Worm (Caenorhabditis elegans) whole organism, L2 larva: ENCODE results near the gene Y24F12A.1.

ENCODE experiments used
- C34F6.9 ChIP-seq: fragments of 150-350 bp; optimal IDR thresholded peaks from 2 replicates; lab custom pipeline; 2014; ENCODE audit warnings: missing biosample characterization, missing genetic modification characterization
- F13H6.1 ChIP-seq: sonication (generic microtip); optimal IDR thresholded peaks from 2 replicates; lab custom pipeline; 2016; ENCODE audit warnings: missing genetic modification characterization, missing compliant biosample characterization
- Y55F3AM.14 ChIP-seq: fragments of 200-800 bp; sonication (Bioruptor generic); optimal IDR thresholded peaks from 2 replicates; lab custom pipeline; 2018; ENCODE audit warnings: mild to moderate bottlenecking, missing genetic modification characterization, missing compliant biosample characterization
- ZK546.5 ChIP-seq: sonication (generic microtip); optimal IDR thresholded peaks from 2 replicates; lab custom pipeline; 2017; ENCODE audit warnings: missing biosample characterization, missing genetic modification characterization
- alr-1 ChIP-seq: fragments of 150-350 bp; optimal IDR thresholded peaks from 2 replicates; lab custom pipeline; 2014; ENCODE audit warnings: missing biosample characterization, missing genetic modification characterization
- ceh-82 ChIP-seq: fragments of 150-350 bp; optimal IDR thresholded peaks from 2 replicates; lab custom pipeline; 2014; ENCODE audit warnings: missing biosample characterization, missing genetic modification characterization
- crh-2 ChIP-seq: sonication (generic microtip); optimal IDR thresholded peaks from 2 replicates; lab custom pipeline; 2017; ENCODE audit warnings: missing biosample characterization, missing genetic modification characterization
- dmd-4 ChIP-seq: sonication (generic microtip); optimal IDR thresholded peaks from 2 replicates; lab custom pipeline; 2017; ENCODE audit warnings: missing biosample characterization, missing genetic modification characterization
- egl-27 ChIP-seq: sonication (generic microtip); optimal IDR thresholded peaks from 3 replicates; lab custom pipeline; 2017; ENCODE audit warnings: missing biosample characterization, missing genetic modification reagents, missing genetic modification characterization
- fos-1 ChIP-seq: fragments of 150-350 bp; optimal IDR thresholded peaks from 2 replicates; lab custom pipeline; 2014; ENCODE audit warnings: missing biosample characterization, missing genetic modification characterization
- gmeb-1 ChIP-seq: fragments of 150-350 bp; optimal IDR thresholded peaks from 2 replicates; lab custom pipeline; 2014; ENCODE audit warnings: missing biosample characterization, missing genetic modification characterization
- lin-11 ChIP-seq: fragments of 150-350 bp; sonication (generic microtip); optimal IDR thresholded peaks from 2 replicates; lab custom pipeline; 2014; ENCODE audit warnings: missing biosample characterization, missing genetic modification characterization, inconsistent platforms, mixed read lengths
- lin-13 ChIP-seq: fragments of 150-350 bp; optimal IDR thresholded peaks from 2 replicates; lab custom pipeline; 2014; ENCODE audit warnings: missing biosample characterization, missing genetic modification reagents, missing genetic modification characterization
- mab-5 ChIP-seq: fragments of 150-350 bp; optimal IDR thresholded peaks from 2 replicates; lab custom pipeline; 2014; ENCODE audit warnings: missing biosample characterization, missing genetic modification characterization
- mdl-1 ChIP-seq, 2 experiments: fragments of 150-350 bp in 1 of 2; sonication (generic microtip) in 1 of 2; optimal IDR thresholded peaks; 2 replicates each; lab custom pipeline; 2017; ENCODE audit warnings: missing biosample characterization in 2 of 2, missing genetic modification characterization in 2 of 2
- nhr-11 ChIP-seq: fragments of 150-350 bp; optimal IDR thresholded peaks from 2 replicates; lab custom pipeline; 2014; ENCODE audit warnings: missing biosample characterization, missing genetic modification characterization
- nhr-12 ChIP-seq: fragments of 150-350 bp; optimal IDR thresholded peaks from 2 replicates; lab custom pipeline; 2014; ENCODE audit warnings: missing biosample characterization, missing genetic modification characterization
- nhr-129 ChIP-seq: fragments of 150-350 bp; optimal IDR thresholded peaks from 2 replicates; lab custom pipeline; 2014; ENCODE audit warnings: missing biosample characterization, missing genetic modification characterization
- nhr-21 ChIP-seq: fragments of 150-350 bp; optimal IDR thresholded peaks from 2 replicates; lab custom pipeline; 2014; ENCODE audit warnings: missing biosample characterization, missing genetic modification characterization
- nhr-23 ChIP-seq: fragments of 150-350 bp; optimal IDR thresholded peaks from 2 replicates; lab custom pipeline; 2014; ENCODE audit warnings: missing biosample characterization, missing genetic modification reagents, missing genetic modification characterization
- nhr-237 ChIP-seq: fragments of 150-350 bp; optimal IDR thresholded peaks from 2 replicates; lab custom pipeline; 2014; ENCODE audit warnings: missing biosample characterization, missing genetic modification characterization
- nhr-25 ChIP-seq: fragments of 150-350 bp; sonication (generic microtip); optimal IDR thresholded peaks from 3 replicates; lab custom pipeline; 2014; ENCODE audit warnings: missing biosample characterization, missing genetic modification characterization
- nhr-6 ChIP-seq: fragments of 150-350 bp; optimal IDR thresholded peaks from 2 replicates; lab custom pipeline; 2014; ENCODE audit warnings: missing biosample characterization, missing genetic modification characterization
- nhr-77 ChIP-seq: fragments of 150-350 bp; optimal IDR thresholded peaks from 2 replicates; lab custom pipeline; 2014; ENCODE audit warnings: missing biosample characterization, missing genetic modification characterization
- peb-1 ChIP-seq: fragments of 150-350 bp; optimal IDR thresholded peaks from 2 replicates; lab custom pipeline; 2014; ENCODE audit warnings: missing biosample characterization, missing genetic modification characterization
- sma-3 ChIP-seq: sonication (generic microtip); optimal IDR thresholded peaks from 2 replicates; lab custom pipeline; 2016; ENCODE audit warnings: missing genetic modification reagents, missing genetic modification characterization, missing compliant biosample characterization
- sma-9 ChIP-seq, 2 experiments: fragments of 150-350 bp in 1 of 2; sonication (generic microtip) in 1 of 2; optimal IDR thresholded peaks; 2 replicates each; lab custom pipeline; 2014 to 2016; ENCODE audit warnings: missing genetic modification characterization in 2 of 2, mild to moderate bottlenecking in 1 of 2, missing biosample characterization in 1 of 2, missing compliant biosample characterization in 1 of 2, missing genetic modification reagents in 1 of 2, moderate library complexity in 1 of 2
- snpc-4 ChIP-seq: fragments of 150-350 bp; optimal IDR thresholded peaks from 2 replicates; lab custom pipeline; 2014; ENCODE audit warnings: missing biosample characterization, missing genetic modification characterization
- unc-39 ChIP-seq: fragments of 150-350 bp; optimal IDR thresholded peaks from 2 replicates; lab custom pipeline; 2014; ENCODE audit warnings: missing biosample characterization, missing genetic modification characterization
- unc-62 ChIP-seq: fragments of 150-350 bp; optimal IDR thresholded peaks from 2 replicates; lab custom pipeline; 2014; ENCODE audit warnings: missing biosample characterization, missing genetic modification reagents, missing genetic modification characterization
- ztf-1 ChIP-seq: fragments of 200-800 bp; sonication (Bioruptor generic); conservative IDR thresholded peaks from 2 replicates; pipeline ENCODE4 v1.3.6; 2022; ENCODE audit warnings: missing genetic modification characterization, missing compliant biosample characterization
- ztf-11 ChIP-seq: sonication (generic microtip); optimal IDR thresholded peaks from 2 replicates; lab custom pipeline; 2017; ENCODE audit warnings: missing biosample characterization, missing genetic modification characterization
- ztf-4 ChIP-seq: fragments of 150-350 bp; optimal IDR thresholded peaks from 2 replicates; lab custom pipeline; 2014; ENCODE audit warnings: missing biosample characterization, missing genetic modification characterization

The Y24F12A.1 gene

ce11 chrIV:11574331-11574730 lies 30.7 kb upstream of the Y24F12A.1 start:
- TF ChIP-seq Y55F3AM.14 (GFP tag; lab: Kevin White, UChicago) = no peak
- TF ChIP-seq nhr-12 (tag; lab: Kevin White, UChicago) = no peak
- TF ChIP-seq C34F6.9 (tag; lab: Kevin White, UChicago) = no peak
- no peak for TF ChIP-seq snpc-4
- TF ChIP-seq, all 48 proteins: peak for 0

DNA sequence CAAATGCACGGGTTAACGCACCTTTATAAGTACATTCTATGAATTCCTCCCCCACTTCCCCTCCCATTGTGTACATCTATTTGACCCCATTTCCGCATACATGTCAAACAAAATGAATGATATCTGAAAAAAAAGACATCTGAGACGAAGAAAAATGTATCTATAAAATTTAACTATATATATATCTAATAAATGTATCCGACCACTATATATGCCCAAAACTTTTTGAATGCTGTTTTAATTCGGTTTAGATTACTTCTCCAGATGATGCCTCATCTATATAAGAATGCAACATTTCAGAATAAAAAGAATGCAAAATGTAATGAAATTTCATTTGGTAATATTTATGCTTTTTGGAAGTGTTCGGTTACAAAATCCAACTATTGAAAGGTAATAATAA lies 26.6 kb upstream of the Y24F12A.1 start, which contains the start of gene rib-1:
Gene rib-1, plus strand, starts transcription at position 301 of the 400 bp plus-strand sequence.
- TF ChIP-seq alr-1 (tag; lab: Kevin White, UChicago) = no peak
- no peak for TF ChIP-seq egl-27 (tag; lab: Kevin White, UChicago)
- no peak for TF ChIP-seq crh-2 (tag; lab: Kevin White, UChicago)
- TF ChIP-seq nhr-23 (tag; lab: Kevin White, UChicago) = no peak
- TF ChIP-seq nhr-12 (tag; lab: Kevin White, UChicago) = no peak
- TF ChIP-seq mab-5 (tag; lab: Kevin White, UChicago) = no peak
- no peak for TF ChIP-seq ztf-1 (GFP tag; lab: Robert Waterston, UW)
- no peak for TF ChIP-seq snpc-4
- no peak for TF ChIP-seq ztf-11 (tag; lab: Kevin White, UChicago)
- TF ChIP-seq nhr-129 (tag; lab: Kevin White, UChicago) = no peak
- TF ChIP-seq nhr-21 (tag; lab: Kevin White, UChicago) = no peak
- no peak for TF ChIP-seq ztf-4 (tag; lab: Kevin White, UChicago)
- TF ChIP-seq unc-39 (tag; lab: Kevin White, UChicago) = no peak
- TF ChIP-seq C34F6.9 (tag; lab: Kevin White, UChicago) = no peak
- TF ChIP-seq nhr-11 (tag; lab: Kevin White, UChicago) = no peak
- TF ChIP-seq F13H6.1 (tag; lab: Kevin White, UChicago) = no peak
- no peak for TF ChIP-seq nhr-237 (tag; lab: Kevin White, UChicago)
- TF ChIP-seq nhr-6 (tag; lab: Kevin White, UChicago) = no peak
- TF ChIP-seq, all 48 proteins: peak for 0

- peak; percentile 7 for TF ChIP-seq crh-2 (tag; lab: Kevin White, UChicago)
- TF ChIP-seq nhr-23 (tag; lab: Kevin White, UChicago) = no peak
- TF ChIP-seq nhr-21 (tag; lab: Kevin White, UChicago) = no peak
- TF ChIP-seq dmd-4 = no peak
- no peak for TF ChIP-seq ZK546.5 (tag; lab: Kevin White, UChicago)
- TF ChIP-seq nhr-25 (tag; lab: Kevin White, UChicago) = no peak
- TF ChIP-seq sma-9 (GFP tag; optimal IDR thresholded peaks at IDR 0.05; lab: Kevin White, UChicago) = no peak
- no peak for TF ChIP-seq sma-9 (tag; optimal IDR thresholded peaks at IDR 0.05; lab: Kevin White, UChicago)
- no peak for TF ChIP-seq gmeb-1 (tag; lab: Kevin White, UChicago)
- no peak for TF ChIP-seq nhr-77 (tag; lab: Kevin White, UChicago)
- TF ChIP-seq fos-1 (tag; lab: Kevin White, UChicago) = peak; percentile 31
Observed at ce11 chrIV:11582450-11583166, 22.4 kb upstream of the Y24F12A.1 start.

DNA sequence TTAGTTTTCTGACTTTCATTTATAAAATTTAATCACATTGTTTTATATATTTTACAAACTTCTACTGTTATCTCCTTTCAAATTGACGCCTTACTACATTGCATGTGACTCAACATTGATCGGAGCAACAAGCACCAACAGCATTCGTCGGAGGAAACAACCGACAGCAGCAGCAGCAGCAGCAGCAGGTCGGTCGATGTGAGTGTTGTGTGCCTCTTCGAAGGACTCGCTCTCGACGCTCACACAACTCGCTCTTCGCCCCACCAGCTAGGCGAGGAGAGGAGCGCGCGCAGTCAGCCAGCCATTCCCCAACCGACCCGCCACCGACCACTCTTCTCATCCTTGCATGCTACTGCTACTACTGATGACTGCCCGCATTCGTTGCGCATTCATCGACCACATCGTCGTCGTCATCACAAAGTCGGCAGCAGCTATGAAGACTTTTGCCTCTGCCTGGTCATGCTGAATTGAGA lies 21.1 kb upstream of the Y24F12A.1 start, which contains the start of gene F12F6.1:
Gene F12F6.1, plus strand, starts transcription at position 51 of the 473 bp plus-strand sequence.
- TF ChIP-seq nhr-77 (tag; lab: Kevin White, UChicago) (no peak), alr-1 (tag; lab: Kevin White, UChicago) (no peak), peb-1 (tag; lab: Kevin White, UChicago) (no peak), nhr-129 (tag; lab: Kevin White, UChicago) (peak; percentile 19), sma-3 (GFP tag; lab: Kevin White, UChicago) (no peak), snpc-4 (no peak), mab-5 (tag; lab: Kevin White, UChicago) (no peak), lin-13 (GFP tag; lab: Kevin White, UChicago) (no peak), unc-62 (GFP tag; lab: Kevin White, UChicago) (no peak), ZK546.5 (tag; lab: Kevin White, UChicago) (no peak), ztf-4 (tag; lab: Kevin White, UChicago) (no peak), mdl-1 (tag; optimal IDR thresholded peaks at IDR 0.05; lab: Kevin White, UChicago) (no peak), lin-11 (peak; percentile 35), C34F6.9 (tag; lab: Kevin White, UChicago) (no peak), ceh-82 (tag; lab: Kevin White, UChicago) (no peak)
